Worm (Caenorhabditis elegans) whole organism, L1 larva: ENCODE data around the gene molo-1.
A peak's percentile ranks its signal among the peaks of the same experiment; 100 is the strongest.

ENCODE experiments used
- C04F5.9 ChIP-seq: sonication (generic microtip); optimal IDR thresholded peaks from 2 replicates; lab custom pipeline; 2016; ENCODE audit warnings: missing genetic modification characterization, missing compliant biosample characterization
- C34B4.2 ChIP-seq: sonication (generic microtip); optimal IDR thresholded peaks from 2 replicates; lab custom pipeline; 2017; ENCODE audit warnings: mild to moderate bottlenecking, missing genetic modification characterization, missing compliant biosample characterization
- alr-1 ChIP-seq: fragments of 200-800 bp; sonication (Bioruptor generic); optimal IDR thresholded peaks from 2 replicates; lab custom pipeline; 2018; ENCODE audit warnings: borderline replicate concordance, mild to moderate bottlenecking, missing genetic modification characterization, missing compliant biosample characterization
- aly-2 ChIP-seq: fragments of 150-350 bp; optimal IDR thresholded peaks from 2 replicates; lab custom pipeline; 2014; ENCODE audit warnings: missing biosample characterization, missing genetic modification characterization
- ceh-82 ChIP-seq, 3 experiments: fragments of 150-350 bp in 1 of 3; sonication (generic microtip) in 2 of 3; optimal IDR thresholded peaks; 2 replicates each; lab custom pipeline; 2014 to 2017; ENCODE audit warnings: missing biosample characterization in 3 of 3, missing genetic modification characterization in 3 of 3
- ceh-90 ChIP-seq: sonication (generic microtip); optimal IDR thresholded peaks from 2 replicates; lab custom pipeline; 2016; ENCODE audit warnings: missing genetic modification characterization, missing compliant biosample characterization
- dpl-1 ChIP-seq, 3 experiments: fragments of 150-350 bp in 2 of 3; sonication (generic microtip) in 1 of 3; optimal IDR thresholded peaks; 2 replicates each; lab custom pipeline; 2014 to 2017; ENCODE audit warnings: missing biosample characterization in 3 of 3, missing genetic modification characterization in 3 of 3, missing genetic modification reagents in 3 of 3
- efl-1 ChIP-seq, 4 experiments: fragments of 150-350 bp; optimal IDR thresholded peaks in 3 of 4; peaks in 1 of 4; 1 replicate in 1 of 4; 2 replicates in 3 of 4; lab custom pipeline; 2014; ENCODE audit warnings: missing biosample characterization in 2 of 4, missing genetic modification characterization in 2 of 4, missing genetic modification reagents in 2 of 4
- ets-5 ChIP-seq: fragments of 200-800 bp; sonication (Bioruptor generic); IDR thresholded peaks from 2 replicates; pipeline ENCODE4 v1.3.6; 2022; ENCODE audit warnings: missing genetic modification characterization, missing compliant biosample characterization
- fkh-4 ChIP-seq: sonication (generic microtip); optimal IDR thresholded peaks from 2 replicates; lab custom pipeline; 2016; ENCODE audit warnings: missing compliant biosample characterization, missing genetic modification characterization, borderline replicate concordance
- hpl-2 ChIP-seq: fragments of 150-350 bp; optimal IDR thresholded peaks from 2 replicates; lab custom pipeline; 2014; ENCODE audit warnings: missing biosample characterization, missing genetic modification reagents, missing genetic modification characterization
- lin-13 ChIP-seq: fragments of 150-350 bp; optimal IDR thresholded peaks from 2 replicates; lab custom pipeline; 2014; ENCODE audit warnings: missing biosample characterization, missing genetic modification reagents, missing genetic modification characterization
- lin-14 ChIP-seq: fragments of 200-800 bp; sonication (Bioruptor generic); optimal IDR thresholded peaks from 2 replicates; lab custom pipeline; 2018; ENCODE audit warnings: mild to moderate bottlenecking, missing genetic modification characterization, moderate library complexity, missing compliant biosample characterization
- lsy-2 ChIP-seq, 2 experiments: fragments of 150-350 bp; optimal IDR thresholded peaks; 2 replicates each; lab custom pipeline; 2014; ENCODE audit warnings: missing biosample characterization in 2 of 2, missing genetic modification characterization in 2 of 2
- mdl-1 ChIP-seq, 2 experiments: fragments of 150-350 bp; optimal IDR thresholded peaks; 2 replicates each; lab custom pipeline; 2014 to 2017; ENCODE audit warnings: missing biosample characterization in 2 of 2, missing genetic modification characterization in 2 of 2, inconsistent platforms in 1 of 2
- nhr-20 ChIP-seq: sonication (generic microtip); optimal IDR thresholded peaks from 2 replicates; lab custom pipeline; 2016; ENCODE audit warnings: mild to moderate bottlenecking, missing genetic modification characterization, missing compliant biosample characterization
- nhr-237 ChIP-seq: fragments of 150-350 bp; optimal IDR thresholded peaks from 2 replicates; lab custom pipeline; 2014; ENCODE audit warnings: missing biosample characterization, missing genetic modification characterization
- nhr-47 ChIP-seq: sonication (generic microtip); optimal IDR thresholded peaks from 2 replicates; lab custom pipeline; 2016; ENCODE audit warnings: mild to moderate bottlenecking, missing genetic modification characterization, moderate library complexity, missing compliant biosample characterization
- nhr-71 ChIP-seq: sonication (generic microtip); optimal IDR thresholded peaks from 2 replicates; lab custom pipeline; 2016; ENCODE audit warnings: mild to moderate bottlenecking, missing genetic modification characterization, moderate library complexity, missing compliant biosample characterization
- nhr-76 ChIP-seq: sonication (generic microtip); optimal IDR thresholded peaks from 2 replicates; lab custom pipeline; 2017; ENCODE audit warnings: missing biosample characterization, missing genetic modification characterization
- nhr-85 ChIP-seq: sonication (generic microtip); peaks from one replicate; lab custom pipeline; 2016; ENCODE audit warnings: missing genetic modification characterization, inconsistent platforms, missing compliant biosample characterization
- pag-3 ChIP-seq: sonication (generic microtip); optimal IDR thresholded peaks from 2 replicates; lab custom pipeline; 2017; ENCODE audit warnings: missing genetic modification characterization, mild to moderate bottlenecking, missing compliant biosample characterization, antibody characterized with exemption, borderline replicate concordance; ENCODE audit not compliant: insufficient read depth
- pqm-1 ChIP-seq: sonication (generic microtip); optimal IDR thresholded peaks from 3 replicates; lab custom pipeline; 2017; ENCODE audit warnings: missing biosample characterization, missing genetic modification characterization
- rnt-1 ChIP-seq: sonication (generic microtip); optimal IDR thresholded peaks from 2 replicates; lab custom pipeline; 2016; ENCODE audit warnings: mild to moderate bottlenecking, missing genetic modification characterization, moderate library complexity, missing compliant biosample characterization
- skn-1 ChIP-seq: fragments of 150-350 bp; optimal IDR thresholded peaks from 2 replicates; lab custom pipeline; 2014; ENCODE audit warnings: missing biosample characterization, missing genetic modification characterization
- snu-23 ChIP-seq: sonication (generic microtip); optimal IDR thresholded peaks from 2 replicates; lab custom pipeline; 2016; ENCODE audit warnings: missing genetic modification characterization, missing compliant biosample characterization
- swsn-7 ChIP-seq: sonication (generic microtip); optimal IDR thresholded peaks from 2 replicates; lab custom pipeline; 2016; ENCODE audit warnings: missing genetic modification characterization, missing compliant biosample characterization
- unc-30 ChIP-seq: sonication (generic microtip); optimal IDR thresholded peaks from 2 replicates; lab custom pipeline; 2017; ENCODE audit warnings: missing biosample characterization, missing genetic modification characterization
- unc-62 ChIP-seq: fragments of 150-350 bp; optimal IDR thresholded peaks from 2 replicates; lab custom pipeline; 2014; ENCODE audit warnings: missing biosample characterization, missing genetic modification reagents, missing genetic modification characterization
- unc-86 ChIP-seq: sonication (generic microtip); optimal IDR thresholded peaks from 2 replicates; lab custom pipeline; 2016; ENCODE audit warnings: missing genetic modification characterization, missing compliant biosample characterization
- vab-15 ChIP-seq: sonication (generic microtip); optimal IDR thresholded peaks from 2 replicates; lab custom pipeline; 2017; ENCODE audit warnings: missing genotype, mild to moderate bottlenecking, missing genetic modification characterization, missing compliant biosample characterization
- zag-1 ChIP-seq: fragments of 150-350 bp; optimal IDR thresholded peaks from 2 replicates; lab custom pipeline; 2014; ENCODE audit warnings: missing biosample characterization, missing genetic modification characterization
- zip-4 ChIP-seq: fragments of 200-800 bp; sonication (Bioruptor generic); optimal IDR thresholded peaks from 2 replicates; lab custom pipeline; 2018; ENCODE audit warnings: mild to moderate bottlenecking, missing genetic modification characterization, moderate library complexity, missing compliant biosample characterization
- ztf-11 ChIP-seq, 2 experiments: sonication (generic microtip); optimal IDR thresholded peaks; 2 replicates each; lab custom pipeline; 2016 to 2017; ENCODE audit warnings: missing genetic modification characterization in 2 of 2, missing biosample characterization in 1 of 2, missing compliant biosample characterization in 1 of 2
- ztf-4 ChIP-seq: fragments of 150-350 bp; optimal IDR thresholded peaks from 2 replicates; lab custom pipeline; 2014; ENCODE audit warnings: missing biosample characterization, missing genetic modification characterization

Gene molo-1

DNA sequence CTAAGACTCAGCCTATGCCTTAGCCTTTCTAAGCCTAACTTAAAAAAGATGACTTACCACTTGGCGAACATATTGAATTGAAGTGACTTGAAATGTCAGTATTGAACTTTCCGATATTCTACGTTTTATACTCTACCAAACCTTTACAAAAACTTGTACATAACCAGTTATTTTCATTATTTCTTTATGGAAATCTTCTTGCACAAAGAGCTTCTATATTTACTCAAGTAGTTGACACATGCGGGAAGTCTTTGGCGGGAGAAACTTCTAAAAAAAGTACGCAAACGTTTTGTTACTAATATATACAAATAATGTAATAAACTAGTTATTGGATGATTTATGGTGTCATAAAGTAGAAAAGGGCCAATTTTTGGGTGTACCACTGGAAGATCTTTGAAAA is 5.1 kb upstream of the molo-1 start, which contains the start of gene nspb-12:
TSS of gene nspb-12 (minus strand) at position 101 of the 400 bp plus-strand sequence.
- TF ChIP-seq aly-2 (no peak), pqm-1 (no peak), nhr-237 (tag; lab: Kevin White, UChicago) (no peak)

DNA sequence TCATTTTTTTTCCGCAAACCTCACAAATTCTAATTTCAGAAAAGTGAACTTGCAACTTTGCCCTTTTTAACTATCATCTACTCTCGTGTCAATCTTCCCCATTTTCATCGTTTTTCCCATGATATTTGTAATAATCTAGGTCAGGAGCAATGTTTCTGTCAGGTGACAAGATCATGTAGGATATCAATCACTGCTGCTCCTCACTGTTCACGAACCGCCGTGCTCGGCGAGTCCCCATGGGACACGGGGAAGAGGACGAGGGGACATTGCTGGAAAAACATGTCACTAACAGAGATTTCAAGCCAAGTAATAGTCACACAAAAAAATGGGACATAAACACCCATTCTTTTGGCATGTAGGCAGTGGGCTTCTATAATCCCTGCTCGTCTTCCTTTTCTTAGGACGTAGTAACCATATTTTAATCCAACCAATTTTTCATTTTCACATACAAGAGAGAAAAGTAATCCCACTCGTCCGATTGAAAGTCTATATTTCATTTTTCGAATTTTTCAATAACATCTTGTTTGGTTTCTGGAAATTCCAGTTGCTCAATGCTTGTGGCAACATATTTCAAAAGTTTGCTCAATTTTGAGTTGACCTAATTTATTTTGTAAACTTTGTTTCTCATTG is 2.9 kb upstream of the molo-1 start:
- TF ChIP-seq nhr-71 (tag; lab: Kevin White, UChicago) (peak; percentile 28), efl-1 (optimal IDR thresholded peaks at IDR 0.05; lab: Kevin White, UChicago) (no peak), efl-1 (GFP tag; optimal IDR thresholded peaks at IDR 0.05 in 1 of 2; lab: Kevin White, UChicago) (peak in 1 of 2 experiments; percentile 20), rnt-1 (tag; lab: Kevin White, UChicago) (peak; percentile 50), lin-14 (GFP tag; lab: Kevin White, UChicago) (peak; percentile 55), C34B4.2 (tag; lab: Kevin White, UChicago) (no peak), unc-30 (peak; percentile 54)

DNA sequence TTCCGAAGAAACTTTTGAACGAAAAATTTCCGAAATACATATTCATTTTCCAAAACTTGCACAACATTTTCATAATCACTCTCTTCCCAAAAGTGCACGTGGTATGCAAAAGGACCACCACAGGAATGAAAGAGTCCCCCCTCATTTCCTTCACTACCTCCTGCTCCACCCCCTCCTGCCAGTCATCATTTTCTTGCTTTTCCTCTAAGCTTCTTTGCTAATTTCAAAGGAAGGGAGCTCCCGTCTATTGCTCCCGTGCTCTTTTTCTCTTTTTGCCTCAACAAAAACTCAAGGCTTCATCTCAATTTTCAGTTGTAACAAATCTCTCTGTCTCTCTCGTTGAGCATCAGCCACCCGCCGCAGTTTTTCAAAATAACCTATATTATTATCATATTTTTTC is 988 bp upstream of the molo-1 start:
- TF ChIP-seq nhr-71 (tag; lab: Kevin White, UChicago): peak; percentile 18
- TF ChIP-seq efl-1 (optimal IDR thresholded peaks at IDR 0.05; lab: Kevin White, UChicago): no peak
- TF ChIP-seq efl-1 (GFP tag; optimal IDR thresholded peaks at IDR 0.05 in 1 of 2; lab: Kevin White, UChicago): peak in 1 of 2 experiments; percentile 20
- no peak for TF ChIP-seq ceh-90 (tag; lab: Kevin White, UChicago)
- TF ChIP-seq ceh-82 (tag; optimal IDR thresholded peaks at IDR 0.05; lab: Kevin White, UChicago): no peak
- no peak for TF ChIP-seq ztf-11 (tag; optimal IDR thresholded peaks at IDR 0.05; lab: Kevin White, UChicago)
- no peak for TF ChIP-seq unc-86 (tag; lab: Kevin White, UChicago)
- TF ChIP-seq vab-15 (tag; lab: Kevin White, UChicago): no peak
- peak; percentile 9 for TF ChIP-seq skn-1
- TF ChIP-seq rnt-1 (tag; lab: Kevin White, UChicago): peak; percentile 40
- TF ChIP-seq lin-14 (GFP tag; lab: Kevin White, UChicago): peak; percentile 65
- peak in 1 of 2 experiments; percentile 25 for TF ChIP-seq mdl-1 (tag; optimal IDR thresholded peaks at IDR 0.05; lab: Kevin White, UChicago)
- TF ChIP-seq snu-23 (GFP tag; lab: Kevin White, UChicago): no peak
- TF ChIP-seq pag-3 (tag; lab: Kevin White, UChicago): peak; percentile 14
- TF ChIP-seq pqm-1: no peak
- TF ChIP-seq, all 84 proteins: peak for 7

DNA sequence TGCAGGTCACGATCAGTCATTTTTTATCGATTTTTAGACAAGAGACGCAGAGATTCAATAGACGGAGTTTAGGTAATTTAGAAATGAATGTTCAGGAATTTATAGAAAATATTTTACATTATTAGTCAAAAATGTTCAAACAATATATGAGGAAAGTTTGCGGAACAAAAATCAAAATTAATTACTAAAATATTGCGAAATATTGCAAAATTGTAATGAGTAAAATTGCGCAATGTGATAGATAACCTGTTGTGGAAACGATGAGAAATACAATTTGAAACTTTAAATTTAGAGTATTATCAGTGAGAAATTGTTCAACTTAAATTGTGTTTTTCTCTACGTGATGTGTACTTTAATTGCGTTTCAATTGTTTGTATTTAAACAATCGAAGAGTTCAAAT is 7.3 kb downstream of the molo-1 start, which contains the start of gene F56D2.5:
TSS of gene F56D2.5 (minus strand) at position 371 of the 400 bp plus-strand sequence.
- TF ChIP-seq ztf-4 (tag; lab: Kevin White, UChicago) (no peak), nhr-237 (tag; lab: Kevin White, UChicago) (no peak), unc-62 (no peak), swsn-7 (no peak), pag-3 (tag; lab: Kevin White, UChicago) (no peak), alr-1 (tag; lab: Kevin White, UChicago) (no peak), lsy-2 (tag; optimal IDR thresholded peaks at IDR 0.05; lab: Kevin White, UChicago) (peak in 1 of 2 experiments; percentile 32), nhr-76 (tag; lab: Kevin White, UChicago) (no peak), efl-1 (optimal IDR thresholded peaks at IDR 0.05; lab: Kevin White, UChicago) (peak in 1 of 2 experiments; percentile 6), efl-1 (GFP tag; optimal IDR thresholded peaks at IDR 0.05 in 1 of 2; lab: Kevin White, UChicago) (no peak), skn-1 (peak; percentile 69), nhr-20 (tag; lab: Kevin White, UChicago) (no peak), zag-1 (tag; lab: Kevin White, UChicago) (no peak), nhr-47 (tag; lab: Kevin White, UChicago) (no peak), C04F5.9 (tag; lab: Kevin White, UChicago) (no peak), hpl-2 (GFP tag; lab: Kevin White, UChicago) (no peak), dpl-1 (GFP tag; optimal IDR thresholded peaks at IDR 0.05; lab: Kevin White, UChicago) (no peak), fkh-4 (tag; lab: Kevin White, UChicago) (no peak), ets-5 (GFP tag; lab: Robert Waterston, UW) (no peak), zip-4 (GFP tag; lab: Kevin White, UChicago) (peak; percentile 90), nhr-85 (tag; lab: Kevin White, UChicago) (no peak), aly-2 (no peak), lin-13 (no peak)
